Worm (Caenorhabditis elegans): ENCODE results near the gene dlst-1.

The dlst-1 gene

DNA sequence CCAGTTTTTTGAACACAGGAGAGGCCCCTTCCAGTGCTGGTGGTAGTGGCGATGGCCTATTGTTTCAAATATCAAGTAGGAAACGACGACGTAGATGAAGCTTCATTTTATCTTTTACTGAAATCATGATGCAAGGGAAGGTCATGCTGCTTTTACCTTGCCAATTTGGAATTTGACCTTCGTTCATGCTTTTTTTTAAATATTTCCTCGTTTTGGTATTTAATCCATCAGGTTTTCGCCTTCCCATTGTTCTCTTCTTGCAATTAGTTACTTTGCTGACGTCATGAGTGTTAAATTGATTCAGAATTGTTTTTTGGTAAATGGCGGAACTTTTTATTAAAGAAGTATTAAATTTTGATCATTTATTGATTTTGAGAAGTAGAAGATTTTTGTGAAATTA lies 27.2 kb upstream of the dlst-1 start:
- TF ChIP-seq sea-1 (GFP tag; conservative IDR thresholded peaks at IDR 0.05) (no peak), tra-4 (tag; optimal IDR thresholded peaks at IDR 0.05) (no peak), hmbx-1 (tag; optimal IDR thresholded peaks at IDR 0.05) (no peak), hnd-1 (tag; optimal IDR thresholded peaks at IDR 0.05) (no peak), ceh-36 (tag; optimal IDR thresholded peaks at IDR 0.05) (no peak), ceh-13 (GFP tag; optimal IDR thresholded peaks at IDR 0.05) (no peak), F13C5.2 (tag; optimal IDR thresholded peaks at IDR 0.05) (no peak), B0310.2 (tag; optimal IDR thresholded peaks at IDR 0.05) (no peak), ets-7 (tag; optimal IDR thresholded peaks at IDR 0.05) (no peak), flt-1 (GFP tag; IDR thresholded peaks at IDR 0.05) (no peak), tbx-11 (GFP tag; IDR thresholded peaks at IDR 0.05) (no peak), ama-1 (optimal IDR thresholded peaks at IDR 0.05) (no peak), pes-1 (GFP tag; IDR thresholded peaks at IDR 0.05) (no peak), hmg-4 (GFP tag; optimal IDR thresholded peaks at IDR 0.05) (no peak), aly-1 (tag; optimal IDR thresholded peaks at IDR 0.05) (no peak), scrt-1 (GFP tag; IDR thresholded peaks at IDR 0.05) (no peak)

- TF ChIP-seq pes-1 (GFP tag; IDR thresholded peaks at IDR 0.05) (no peak), hnd-1 (tag; optimal IDR thresholded peaks at IDR 0.05) (no peak), flt-1 (GFP tag; IDR thresholded peaks at IDR 0.05) (no peak), ama-1 (optimal IDR thresholded peaks at IDR 0.05) (no peak), B0310.2 (tag; optimal IDR thresholded peaks at IDR 0.05) (no peak), hmbx-1 (tag; optimal IDR thresholded peaks at IDR 0.05) (no peak), hmg-4 (GFP tag; optimal IDR thresholded peaks at IDR 0.05) (no peak), ceh-13 (GFP tag; optimal IDR thresholded peaks at IDR 0.05) (no peak), tra-4 (tag; optimal IDR thresholded peaks at IDR 0.05) (no peak), aly-1 (tag; optimal IDR thresholded peaks at IDR 0.05) (no peak), ceh-36 (tag; optimal IDR thresholded peaks at IDR 0.05) (no peak), tbx-37 (GFP tag; conservative IDR thresholded peaks at IDR 0.05) (no peak), F13C5.2 (tag; optimal IDR thresholded peaks at IDR 0.05) (no peak), scrt-1 (GFP tag; IDR thresholded peaks at IDR 0.05) (no peak), sea-1 (GFP tag; conservative IDR thresholded peaks at IDR 0.05) (no peak), tbx-11 (GFP tag; IDR thresholded peaks at IDR 0.05) (no peak), ets-7 (tag; optimal IDR thresholded peaks at IDR 0.05) (no peak)
Measured at ce11 chrV:6732995-6733394, 24.1 kb upstream of the dlst-1 start, which contains the start of gene grl-8. Gene grl-8, minus strand, starts transcription at chrV:6733095.

DNA sequence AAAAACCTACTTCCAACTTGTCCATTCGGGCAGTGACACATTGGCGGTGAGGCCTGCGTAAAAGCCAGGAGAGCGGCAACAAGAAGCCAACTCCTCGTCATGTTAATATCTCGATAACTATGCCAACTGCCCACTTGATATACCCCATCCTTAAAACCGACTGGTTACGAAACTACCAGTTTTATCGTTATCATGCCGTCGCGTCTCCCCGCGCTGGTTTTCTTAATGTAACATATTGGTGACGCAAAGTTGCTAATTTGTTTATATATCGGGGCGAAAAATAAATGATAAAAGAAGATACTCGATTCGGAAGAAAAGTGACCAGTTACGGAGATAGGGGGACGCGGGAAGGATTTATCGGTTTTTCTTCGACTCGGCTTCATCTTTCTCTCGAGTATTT lies 22.7 kb upstream of the dlst-1 start, which contains the start of gene grl-9:
Gene grl-9, minus strand, starts transcription at position 101 of the 400 bp plus-strand sequence.
- TF ChIP-seq F13C5.2 (tag; optimal IDR thresholded peaks at IDR 0.05), result no peak
- no peak for TF ChIP-seq tbx-11 (GFP tag; IDR thresholded peaks at IDR 0.05)
- no peak for TF ChIP-seq ceh-36 (tag; optimal IDR thresholded peaks at IDR 0.05)
- TF ChIP-seq aly-1 (tag; optimal IDR thresholded peaks at IDR 0.05), result no peak
- TF ChIP-seq tbx-37 (GFP tag; conservative IDR thresholded peaks at IDR 0.05), result no peak
- TF ChIP-seq hmbx-1 (tag; optimal IDR thresholded peaks at IDR 0.05), result no peak

- TF ChIP-seq tbx-37 (GFP tag; conservative IDR thresholded peaks at IDR 0.05) (no peak), hmbx-1 (tag; optimal IDR thresholded peaks at IDR 0.05) (no peak), ama-1 (optimal IDR thresholded peaks at IDR 0.05) (no peak), ets-7 (tag; optimal IDR thresholded peaks at IDR 0.05) (no peak), flt-1 (GFP tag; IDR thresholded peaks at IDR 0.05) (no peak), hnd-1 (tag; optimal IDR thresholded peaks at IDR 0.05) (no peak), sea-1 (GFP tag; conservative IDR thresholded peaks at IDR 0.05) (no peak)
Measured at ce11 chrV:6727222-6727621, 18.3 kb upstream of the dlst-1 start, which contains the start of gene ZC487.1. Gene ZC487.1, plus strand, starts transcription at chrV:6727522.

- TF ChIP-seq tra-4 (tag; optimal IDR thresholded peaks at IDR 0.05), result no peak
- no peak for TF ChIP-seq aly-1 (tag; optimal IDR thresholded peaks at IDR 0.05)
- no peak for TF ChIP-seq B0310.2 (tag; optimal IDR thresholded peaks at IDR 0.05)
- TF ChIP-seq hmbx-1 (tag; optimal IDR thresholded peaks at IDR 0.05), result no peak
- TF ChIP-seq ceh-13 (GFP tag; optimal IDR thresholded peaks at IDR 0.05), result no peak
- no peak for TF ChIP-seq ets-7 (tag; optimal IDR thresholded peaks at IDR 0.05)
- TF ChIP-seq flt-1 (GFP tag; IDR thresholded peaks at IDR 0.05), result no peak
- TF ChIP-seq scrt-1 (GFP tag; IDR thresholded peaks at IDR 0.05), result no peak
- no peak for TF ChIP-seq hmg-4 (GFP tag; optimal IDR thresholded peaks at IDR 0.05)
- TF ChIP-seq ama-1 (optimal IDR thresholded peaks at IDR 0.05), result no peak
- TF ChIP-seq tbx-37 (GFP tag; conservative IDR thresholded peaks at IDR 0.05), result no peak
- TF ChIP-seq tbx-11 (GFP tag; IDR thresholded peaks at IDR 0.05), result no peak
- no peak for TF ChIP-seq sea-1 (GFP tag; conservative IDR thresholded peaks at IDR 0.05)
- TF ChIP-seq pes-1 (GFP tag; IDR thresholded peaks at IDR 0.05), result no peak
- no peak for TF ChIP-seq hnd-1 (tag; optimal IDR thresholded peaks at IDR 0.05)
- TF ChIP-seq F13C5.2 (tag; optimal IDR thresholded peaks at IDR 0.05), result no peak
Measured at ce11 chrV:6726279-6726678, 17.4 kb upstream of the dlst-1 start.

- no peak for TF ChIP-seq tbx-11 (GFP tag; IDR thresholded peaks at IDR 0.05)
- no peak for TF ChIP-seq hmbx-1 (tag; optimal IDR thresholded peaks at IDR 0.05)
- no peak for TF ChIP-seq tbx-37 (GFP tag; conservative IDR thresholded peaks at IDR 0.05)
- no peak for TF ChIP-seq ceh-36 (tag; optimal IDR thresholded peaks at IDR 0.05)
- TF ChIP-seq hnd-1 (tag; optimal IDR thresholded peaks at IDR 0.05), result no peak
- TF ChIP-seq hmg-4 (GFP tag; optimal IDR thresholded peaks at IDR 0.05), result no peak
Measured at ce11 chrV:6722378-6722777, 13.5 kb upstream of the dlst-1 start, which contains the start of gene ZC487.2. Gene ZC487.2, minus strand, starts transcription at chrV:6722478.

DNA sequence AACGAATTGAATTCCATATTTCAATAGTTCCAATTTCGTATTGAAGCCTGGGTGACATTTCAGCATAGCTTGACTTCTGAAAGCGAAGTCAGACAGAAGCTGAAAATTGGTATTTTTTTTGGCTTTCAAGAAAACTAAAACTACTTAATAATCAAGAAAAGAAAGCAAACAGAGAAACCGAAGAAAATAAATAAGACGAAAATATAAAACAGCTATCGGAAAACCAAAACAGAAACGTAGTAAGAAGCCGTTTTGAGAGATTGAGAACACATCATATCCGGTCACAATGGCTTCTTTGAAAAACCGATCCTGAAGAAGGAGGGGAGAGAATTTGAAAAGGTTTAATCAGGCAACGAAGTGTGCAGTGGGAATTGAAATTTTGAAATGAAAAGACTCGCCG lies 9.3 kb upstream of the dlst-1 start, which contains the start of gene srg-30:
Gene srg-30, minus strand, starts transcription at position 101 of the 400 bp plus-strand sequence.
- TF ChIP-seq hmbx-1 (tag; optimal IDR thresholded peaks at IDR 0.05), result no peak
- TF ChIP-seq tbx-37 (GFP tag; conservative IDR thresholded peaks at IDR 0.05), result no peak
- no peak for TF ChIP-seq tra-4 (tag; optimal IDR thresholded peaks at IDR 0.05)
- TF ChIP-seq B0310.2 (tag; optimal IDR thresholded peaks at IDR 0.05), result no peak
- no peak for TF ChIP-seq scrt-1 (GFP tag; IDR thresholded peaks at IDR 0.05)
- TF ChIP-seq tbx-11 (GFP tag; IDR thresholded peaks at IDR 0.05), result no peak
- TF ChIP-seq ama-1 (optimal IDR thresholded peaks at IDR 0.05), result no peak
- TF ChIP-seq F13C5.2 (tag; optimal IDR thresholded peaks at IDR 0.05), result no peak

DNA sequence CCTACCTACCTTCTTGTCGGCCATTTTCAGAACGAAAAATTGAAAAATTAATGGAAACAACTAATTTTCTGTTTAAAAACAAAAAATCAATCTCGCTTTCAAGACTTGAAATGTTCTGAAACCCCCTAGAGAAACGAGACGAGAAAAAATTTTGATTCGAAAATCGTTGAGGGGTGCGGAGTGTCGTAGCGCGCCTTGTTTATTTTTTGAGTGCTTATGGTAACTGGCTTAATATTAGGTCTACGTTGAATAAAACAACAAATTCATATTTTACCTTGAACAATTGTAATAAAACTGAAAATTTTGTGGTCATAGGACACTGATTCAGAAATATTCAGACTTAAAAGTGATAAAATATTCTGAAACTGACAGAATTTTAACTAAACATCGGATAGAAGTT lies 1.6 kb upstream of the dlst-1 start, which contains the start of gene sna-1:
Gene sna-1, minus strand, starts transcription at position 218 of the 400 bp plus-strand sequence.
- no peak for TF ChIP-seq ets-7 (tag; optimal IDR thresholded peaks at IDR 0.05)
- TF ChIP-seq ama-1 (optimal IDR thresholded peaks at IDR 0.05), result no peak
- no peak for TF ChIP-seq sea-1 (GFP tag; conservative IDR thresholded peaks at IDR 0.05)
- TF ChIP-seq tra-4 (tag; optimal IDR thresholded peaks at IDR 0.05), result no peak
- no peak for TF ChIP-seq hnd-1 (tag; optimal IDR thresholded peaks at IDR 0.05)
- no peak for TF ChIP-seq tbx-37 (GFP tag; conservative IDR thresholded peaks at IDR 0.05)
- TF ChIP-seq tbx-11 (GFP tag; IDR thresholded peaks at IDR 0.05), result no peak
- no peak for TF ChIP-seq hmbx-1 (tag; optimal IDR thresholded peaks at IDR 0.05)
- TF ChIP-seq ceh-13 (GFP tag; optimal IDR thresholded peaks at IDR 0.05), result no peak
- no peak for TF ChIP-seq hmg-4 (GFP tag; optimal IDR thresholded peaks at IDR 0.05)

Measured in whole organism, early embryonic.